Worm (Caenorhabditis elegans) whole organism, mixed stage, embryonic: Measurements from ENCODE around the gene fbxa-19.

Source experiments
- M03D4.4 ChIP-seq: sonication (generic microtip); optimal IDR thresholded peaks from 2 replicates; lab custom pipeline; 2017; ENCODE audit warnings: mild to moderate bottlenecking, missing genetic modification characterization, missing compliant biosample characterization
- bed-3 ChIP-seq: fragments of 200-800 bp; sonication (Bioruptor generic); optimal IDR thresholded peaks from 3 replicates; lab custom pipeline; 2018; ENCODE audit warnings: mild to moderate bottlenecking, missing genetic modification characterization, moderate library complexity, missing compliant biosample characterization
- blmp-1 ChIP-seq: fragments of 150-350 bp; optimal IDR thresholded peaks from 2 replicates; lab custom pipeline; 2014; ENCODE audit warnings: missing biosample characterization, missing genetic modification characterization
- ceh-39 ChIP-seq: fragments of 150-350 bp; optimal IDR thresholded peaks from 2 replicates; lab custom pipeline; 2014; ENCODE audit warnings: missing biosample characterization, missing genetic modification characterization
- ceh-43 ChIP-seq: fragments of 200-800 bp; sonication (Bioruptor generic); optimal IDR thresholded peaks from 2 replicates; lab custom pipeline; 2018; ENCODE audit warnings: mild to moderate bottlenecking, missing genetic modification characterization, moderate library complexity, missing compliant biosample characterization
- ceh-83 ChIP-seq: fragments of 200-800 bp; sonication (Bioruptor generic); optimal IDR thresholded peaks from 2 replicates; lab custom pipeline; 2018; ENCODE audit warnings: mild to moderate bottlenecking, missing genetic modification characterization, missing compliant biosample characterization
- ces-1 ChIP-seq: fragments of 150-350 bp; optimal IDR thresholded peaks from 2 replicates; lab custom pipeline; 2014; ENCODE audit warnings: missing biosample characterization, missing genetic modification reagents, missing genetic modification characterization
- cnd-1 ChIP-seq: fragments of 200-800 bp; sonication (Bioruptor generic); optimal IDR thresholded peaks from 2 replicates; lab custom pipeline; 2018; ENCODE audit warnings: mild to moderate bottlenecking, missing genetic modification characterization, missing compliant biosample characterization
- drap-1 ChIP-seq: fragments of 200-800 bp; sonication (Bioruptor generic); optimal IDR thresholded peaks from 3 replicates; lab custom pipeline; 2018; ENCODE audit warnings: mild to moderate bottlenecking, missing genetic modification characterization, missing compliant biosample characterization
- elt-1 ChIP-seq: sonication (generic microtip); optimal IDR thresholded peaks from 2 replicates; lab custom pipeline; 2017; ENCODE audit warnings: missing genetic modification characterization, mild to moderate bottlenecking, missing compliant biosample characterization, antibody characterized with exemption, moderate library complexity, borderline replicate concordance; ENCODE audit not compliant: insufficient read depth
- elt-3 ChIP-seq: fragments of 150-350 bp; optimal IDR thresholded peaks from 2 replicates; lab custom pipeline; 2014; ENCODE audit warnings: missing biosample characterization, missing genetic modification characterization
- flh-1 ChIP-seq: fragments of 200-800 bp; sonication (Bioruptor generic); optimal IDR thresholded peaks from 2 replicates; lab custom pipeline; 2018; ENCODE audit warnings: mild to moderate bottlenecking, missing genetic modification characterization, moderate library complexity, missing compliant biosample characterization
- ham-2 ChIP-seq: fragments of 200-800 bp; sonication (Bioruptor generic); optimal IDR thresholded peaks from 2 replicates; lab custom pipeline; 2018; ENCODE audit warnings: mild to moderate bottlenecking, missing genetic modification characterization, missing compliant biosample characterization
- hlh-1 ChIP-seq: fragments of 150-350 bp; optimal IDR thresholded peaks from 2 replicates; lab custom pipeline; 2014; ENCODE audit warnings: missing biosample characterization, missing genetic modification reagents, missing genetic modification characterization
- lin-13 ChIP-seq: fragments of 150-350 bp; optimal IDR thresholded peaks from 2 replicates; lab custom pipeline; 2014; ENCODE audit warnings: missing biosample characterization, missing genetic modification characterization
- lin-32 ChIP-seq: fragments of 200-800 bp; sonication (Bioruptor generic); optimal IDR thresholded peaks from 2 replicates; lab custom pipeline; 2018; ENCODE audit warnings: mild to moderate bottlenecking, missing genetic modification characterization, missing compliant biosample characterization
- lsy-2 ChIP-seq: fragments of 150-350 bp; optimal IDR thresholded peaks from 2 replicates; lab custom pipeline; 2014; ENCODE audit warnings: missing biosample characterization, missing genetic modification characterization
- mep-1 ChIP-seq: fragments of 150-350 bp; optimal IDR thresholded peaks from 2 replicates; lab custom pipeline; 2017; ENCODE audit warnings: missing biosample characterization, missing genetic modification reagents, missing genetic modification characterization, inconsistent platforms
- mls-2 ChIP-seq: sonication (generic microtip); optimal IDR thresholded peaks from 2 replicates; lab custom pipeline; 2016; ENCODE audit warnings: mild to moderate bottlenecking, missing genetic modification characterization, moderate library complexity, missing compliant biosample characterization
- nhr-12 ChIP-seq: fragments of 150-350 bp; optimal IDR thresholded peaks from 2 replicates; lab custom pipeline; 2014; ENCODE audit warnings: missing biosample characterization, missing genetic modification characterization
- nhr-2 ChIP-seq: fragments of 150-350 bp; optimal IDR thresholded peaks from 2 replicates; lab custom pipeline; 2014; ENCODE audit warnings: missing biosample characterization, missing genetic modification characterization
- nhr-237 ChIP-seq: fragments of 150-350 bp; optimal IDR thresholded peaks from 2 replicates; lab custom pipeline; 2014; ENCODE audit warnings: missing biosample characterization, missing genetic modification characterization
- nhr-28 ChIP-seq: fragments of 150-350 bp; optimal IDR thresholded peaks from 2 replicates; lab custom pipeline; 2014; ENCODE audit warnings: missing biosample characterization, missing genetic modification characterization
- nhr-76 ChIP-seq: sonication (generic microtip); optimal IDR thresholded peaks from 2 replicates; lab custom pipeline; 2017; ENCODE audit warnings: missing biosample characterization, missing genetic modification characterization
- pha-4 ChIP-seq: fragments of 150-350 bp; optimal IDR thresholded peaks from 2 replicates; lab custom pipeline; 2018; ENCODE audit warnings: missing biosample characterization, missing genetic modification reagents, missing genetic modification characterization
- sem-2 ChIP-seq: fragments of 200-800 bp; sonication (Bioruptor generic); optimal IDR thresholded peaks from 2 replicates; lab custom pipeline; 2018; ENCODE audit warnings: mild to moderate bottlenecking, missing genetic modification characterization, missing compliant biosample characterization
- snpc-4 ChIP-seq: fragments of 150-350 bp; optimal IDR thresholded peaks from 2 replicates; lab custom pipeline; 2014; ENCODE audit warnings: missing biosample characterization, missing genetic modification characterization
- tbx-8 ChIP-seq: fragments of 200-800 bp; sonication (Bioruptor generic); optimal IDR thresholded peaks from 2 replicates; lab custom pipeline; 2018; ENCODE audit warnings: mild to moderate bottlenecking, missing genetic modification characterization, moderate library complexity, missing compliant biosample characterization
- unc-120 ChIP-seq: sonication (generic microtip); optimal IDR thresholded peaks from 2 replicates; lab custom pipeline; 2017; ENCODE audit warnings: missing genetic modification characterization, missing compliant biosample characterization; ENCODE audit not compliant: poor library complexity, severe bottlenecking
- unc-39 ChIP-seq: fragments of 150-350 bp; optimal IDR thresholded peaks from 2 replicates; lab custom pipeline; 2014; ENCODE audit warnings: missing biosample characterization, missing genetic modification characterization
- unc-62 ChIP-seq: fragments of 150-350 bp; optimal IDR thresholded peaks from 2 replicates; lab custom pipeline; 2014; ENCODE audit warnings: missing biosample characterization, missing genetic modification reagents, missing genetic modification characterization
- zip-8 ChIP-seq: fragments of 150-350 bp; optimal IDR thresholded peaks from 2 replicates; lab custom pipeline; 2014; ENCODE audit warnings: missing biosample characterization, missing genetic modification characterization
- ztf-11 ChIP-seq: fragments of 150-350 bp; optimal IDR thresholded peaks from 2 replicates; lab custom pipeline; 2014; ENCODE audit warnings: missing biosample characterization, missing genetic modification characterization

The fbxa-19 gene

ce11 chrIII:1342919-1343419 is 27.8 kb downstream of the fbxa-19 start, which contains the start of gene fbxa-27:
TSS of gene fbxa-27 (plus strand) at chrIII:1342969.
- TF ChIP-seq hlh-1 (no peak), nhr-2 (tag; lab: Kevin White, UChicago) (no peak), cnd-1 (no peak), zip-8 (no peak), unc-62 (no peak), drap-1 (GFP tag; lab: Kevin White, UChicago) (no peak), ceh-43 (GFP tag; lab: Kevin White, UChicago) (no peak), ceh-39 (no peak), mls-2 (tag; lab: Kevin White, UChicago) (no peak), unc-120 (tag; lab: Kevin White, UChicago) (no peak)

- TF ChIP-seq nhr-2 (tag; lab: Kevin White, UChicago) (no peak), pha-4 (tag; lab: Kevin White, UChicago) (no peak), elt-3 (no peak), zip-8 (no peak), lin-32 (GFP tag; lab: Kevin White, UChicago) (no peak), unc-39 (no peak), nhr-12 (tag; lab: Kevin White, UChicago) (no peak), blmp-1 (no peak), lsy-2 (tag; lab: Kevin White, UChicago) (no peak), ces-1 (GFP tag; lab: Kevin White, UChicago) (no peak), ztf-11 (no peak), ceh-39 (no peak), flh-1 (GFP tag; lab: Kevin White, UChicago) (no peak), tbx-8 (GFP tag; lab: Kevin White, UChicago) (no peak)
- TF ChIP-seq, all 35 proteins: peak for 0
Observed at ce11 chrIII:1345694-1346093, 30.5 kb downstream of the fbxa-19 start, which contains the start of gene Y82E9BL.6. TSS of gene Y82E9BL.6 (minus strand) at chrIII:1345794.

ce11 chrIII:1347003-1347402 is 31.8 kb downstream of the fbxa-19 start:
- TF ChIP-seq ham-2 (GFP tag; lab: Kevin White, UChicago) = no peak
- TF ChIP-seq ces-1 (GFP tag; lab: Kevin White, UChicago) = no peak
- no peak for TF ChIP-seq mep-1 (tag; lab: Kevin White, UChicago)
- no peak for TF ChIP-seq nhr-28
- no peak for TF ChIP-seq unc-39
- TF ChIP-seq nhr-237 = no peak
- no peak for TF ChIP-seq M03D4.4 (tag; lab: Kevin White, UChicago)
- TF ChIP-seq lsy-2 (tag; lab: Kevin White, UChicago) = no peak
- no peak for TF ChIP-seq unc-62
- no peak for TF ChIP-seq drap-1 (GFP tag; lab: Kevin White, UChicago)
- no peak for TF ChIP-seq tbx-8 (GFP tag; lab: Kevin White, UChicago)
- TF ChIP-seq elt-1 (tag; lab: Kevin White, UChicago) = no peak
- no peak for TF ChIP-seq flh-1 (GFP tag; lab: Kevin White, UChicago)
- no peak for TF ChIP-seq sem-2 (GFP tag; lab: Kevin White, UChicago)
- TF ChIP-seq unc-120 (tag; lab: Kevin White, UChicago) = no peak
- TF ChIP-seq blmp-1 = no peak
- no peak for TF ChIP-seq ceh-83 (GFP tag; lab: Kevin White, UChicago)
- no peak for TF ChIP-seq lin-13 (tag; lab: Kevin White, UChicago)

- TF ChIP-seq ces-1 (GFP tag; lab: Kevin White, UChicago) (no peak), nhr-2 (tag; lab: Kevin White, UChicago) (no peak), lin-13 (tag; lab: Kevin White, UChicago) (no peak), lsy-2 (tag; lab: Kevin White, UChicago) (no peak), unc-39 (no peak), tbx-8 (GFP tag; lab: Kevin White, UChicago) (no peak), bed-3 (GFP tag; lab: Kevin White, UChicago) (no peak), nhr-76 (tag; lab: Kevin White, UChicago) (no peak), zip-8 (no peak), ceh-83 (GFP tag; lab: Kevin White, UChicago) (no peak), mls-2 (tag; lab: Kevin White, UChicago) (no peak), unc-120 (tag; lab: Kevin White, UChicago) (no peak), sem-2 (GFP tag; lab: Kevin White, UChicago) (no peak), snpc-4 (tag; lab: Kevin White, UChicago) (no peak)
Observed at ce11 chrIII:1347539-1347938, 32.3 kb downstream of the fbxa-19 start, which contains the start of gene Y82E9BL.5. TSS of gene Y82E9BL.5 (minus strand) at chrIII:1347639.
